Worm (Caenorhabditis elegans) whole organism, late embryonic: ENCODE results near the gene ZK105.5.
A peak's percentile ranks its signal among the peaks of the same experiment; 100 is the strongest.

Experiments
- ceh-9 ChIP-seq: sonication (generic microtip); optimal IDR thresholded peaks from 2 replicates; lab custom pipeline; 2016; ENCODE audit warnings: mild to moderate bottlenecking, missing genetic modification characterization, inconsistent platforms, missing compliant biosample characterization
- elt-2 ChIP-seq: sonication (generic microtip); optimal IDR thresholded peaks from 2 replicates; lab custom pipeline; 2016; ENCODE audit warnings: missing genetic modification reagents, missing genetic modification characterization, missing compliant biosample characterization
- eyg-1 ChIP-seq: sonication (generic microtip); optimal IDR thresholded peaks from 2 replicates; lab custom pipeline; 2016; ENCODE audit warnings: missing genotype, missing genetic modification characterization, missing compliant biosample characterization
- nhr-11 ChIP-seq: fragments of 150-350 bp; optimal IDR thresholded peaks from 2 replicates; lab custom pipeline; 2014; ENCODE audit warnings: missing biosample characterization, missing genetic modification characterization
- pha-4 ChIP-seq: fragments of 150-350 bp; optimal IDR thresholded peaks from 2 replicates; lab custom pipeline; 2018; ENCODE audit warnings: missing biosample characterization, missing genetic modification reagents, missing genetic modification characterization
- pqm-1 ChIP-seq: sonication (generic microtip); optimal IDR thresholded peaks from 2 replicates; lab custom pipeline; 2016; ENCODE audit warnings: missing genetic modification characterization, missing compliant biosample characterization
- pros-1 ChIP-seq: fragments of 150-350 bp; optimal IDR thresholded peaks from 2 replicates; lab custom pipeline; 2014; ENCODE audit warnings: missing biosample characterization, missing genetic modification reagents, missing genetic modification characterization
- rnt-1 ChIP-seq: sonication (generic microtip); optimal IDR thresholded peaks from 2 replicates; lab custom pipeline; 2016; ENCODE audit warnings: missing genetic modification characterization, missing compliant biosample characterization
- ttx-3 ChIP-seq: sonication (generic microtip); optimal IDR thresholded peaks from 2 replicates; lab custom pipeline; 2016; ENCODE audit warnings: missing genetic modification reagents, missing genetic modification characterization, missing compliant biosample characterization
- unc-42 ChIP-seq: sonication (generic microtip); optimal IDR thresholded peaks from 2 replicates; lab custom pipeline; 2016; ENCODE audit warnings: missing genotype, missing genetic modification characterization, missing compliant biosample characterization
- unc-55 ChIP-seq: sonication (generic microtip); optimal IDR thresholded peaks from 2 replicates; lab custom pipeline; 2017; ENCODE audit warnings: missing biosample characterization, missing genetic modification reagents, missing genetic modification characterization

ce11 chrV:7728003-7728678 lies 10.6 kb upstream of the ZK105.5 start:
- TF ChIP-seq unc-42 (tag; lab: Kevin White, UChicago) (peak; percentile 95), elt-2 (tag; lab: Kevin White, UChicago) (no peak), pha-4 (tag; lab: Kevin White, UChicago) (no peak), eyg-1 (tag; lab: Kevin White, UChicago) (no peak), pros-1 (tag; lab: Kevin White, UChicago) (no peak), unc-55 (GFP tag; lab: Kevin White, UChicago) (peak; percentile 20), ceh-9 (no peak), pqm-1 (tag; lab: Kevin White, UChicago) (no peak), nhr-11 (no peak), rnt-1 (tag; lab: Kevin White, UChicago) (peak; percentile 53), ttx-3 (tag; lab: Kevin White, UChicago) (no peak)
